Worm (Caenorhabditis elegans) whole organism, midembryonic: ENCODE results near the gene C36C5.14.

Experiments used
- T22C8.4 ChIP-seq: fragments of 200-800 bp; sonication (Bioruptor generic); IDR thresholded peaks from 2 replicates; pipeline ENCODE4 v1.3.6; 2022; ENCODE audit warnings: missing genetic modification characterization, missing compliant biosample characterization
- cog-1 ChIP-seq: sonication (generic microtip); optimal IDR thresholded peaks from 2 replicates; lab custom pipeline; 2016; ENCODE audit warnings: missing genetic modification characterization, missing compliant biosample characterization
- flt-1 ChIP-seq: fragments of 200-800 bp; sonication (Bioruptor generic); IDR thresholded peaks from 2 replicates; pipeline ENCODE4 v1.3.6; 2022; ENCODE audit warnings: missing genetic modification characterization, missing compliant biosample characterization
- klf-2 ChIP-seq: fragments of 200-800 bp; sonication (Bioruptor generic); conservative IDR thresholded peaks from 2 replicates; pipeline ENCODE4 v1.3.6; 2022; ENCODE audit warnings: missing genetic modification reagents, missing genetic modification characterization, missing compliant biosample characterization
- med-1 ChIP-seq: sonication (generic microtip); optimal IDR thresholded peaks from 2 replicates; lab custom pipeline; 2017; ENCODE audit warnings: missing genetic modification characterization, mild to moderate bottlenecking, missing compliant biosample characterization, antibody characterized with exemption, missing genetic modification reagents; ENCODE audit not compliant: insufficient read depth
- ztf-23 ChIP-seq: fragments of 200-800 bp; sonication (Bioruptor generic); IDR thresholded peaks from 2 replicates; pipeline ENCODE4 v1.3.6; 2022; ENCODE audit warnings: missing genetic modification reagents, missing genetic modification characterization, missing compliant biosample characterization

DNA sequence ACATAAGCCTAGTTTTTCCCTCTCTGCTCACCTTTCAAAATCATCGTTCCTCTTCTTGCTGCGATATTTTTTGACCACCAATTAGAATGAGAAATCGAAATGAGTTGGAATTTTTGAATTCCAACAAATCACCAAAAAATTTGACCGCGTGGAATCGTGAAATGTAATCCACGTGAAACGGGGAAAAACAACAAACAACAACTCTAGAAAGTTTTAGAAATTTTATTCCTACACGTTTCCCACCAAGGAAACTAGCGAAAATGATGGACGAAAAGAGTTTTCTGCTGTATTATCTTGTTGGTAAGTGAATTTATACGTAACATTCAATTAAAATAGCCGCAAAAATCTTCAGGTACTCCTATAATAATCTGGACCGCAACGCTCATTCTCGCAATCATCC lies 26.9 kb downstream of the C36C5.14 start, which contains the start of the genes irld-3 and F02C9.1:
- TF ChIP-seq flt-1 (GFP tag; lab: Robert Waterston, UW) (no peak), cog-1 (no peak), klf-2 (no peak), med-1 (no peak), T22C8.4 (GFP tag; lab: Robert Waterston, UW) (no peak), ztf-23 (GFP tag; lab: Robert Waterston, UW) (no peak)
